Worm (Caenorhabditis elegans): ENCODE data around the gene sre-6.

ce11 chrV:10725424-10725951 is 37.1 kb downstream of the sre-6 start:
- TF ChIP-seq sea-1 (GFP tag; conservative IDR thresholded peaks at IDR 0.05) (no peak), flt-1 (GFP tag; IDR thresholded peaks at IDR 0.05) (no peak), scrt-1 (GFP tag; IDR thresholded peaks at IDR 0.05) (no peak), hmbx-1 (tag; optimal IDR thresholded peaks at IDR 0.05) (no peak), F13C5.2 (tag; optimal IDR thresholded peaks at IDR 0.05) (no peak), tbx-37 (GFP tag; conservative IDR thresholded peaks at IDR 0.05) (no peak), hmg-4 (GFP tag; optimal IDR thresholded peaks at IDR 0.05) (no peak), ama-1 (optimal IDR thresholded peaks at IDR 0.05) (no peak), aly-1 (tag; optimal IDR thresholded peaks at IDR 0.05) (no peak), ets-7 (tag; optimal IDR thresholded peaks at IDR 0.05) (no peak), ceh-13 (GFP tag; optimal IDR thresholded peaks at IDR 0.05) (no peak), tra-4 (tag; optimal IDR thresholded peaks at IDR 0.05) (no peak)

Data from whole organism, early embryonic.